Worm (Caenorhabditis elegans): ENCODE measurements around the gene npr-6.

npr-6 gene

ce11 chrX:10297410-10297809 lies 11.9 kb upstream of the npr-6 start:
- no peak for TF ChIP-seq ceh-19 (GFP tag; optimal IDR thresholded peaks at IDR 0.05)
- no peak for TF ChIP-seq ttx-3 (tag; optimal IDR thresholded peaks at IDR 0.05)
- no peak for TF ChIP-seq ceh-31 (tag; optimal IDR thresholded peaks at IDR 0.05)
- TF ChIP-seq pqm-1 (tag; optimal IDR thresholded peaks at IDR 0.05): no peak
- no peak for TF ChIP-seq sox-4 (tag; optimal IDR thresholded peaks at IDR 0.05)
- no peak for TF ChIP-seq elt-4 (tag; optimal IDR thresholded peaks at IDR 0.05)
- TF ChIP-seq F13H6.1 (tag; optimal IDR thresholded peaks at IDR 0.05): no peak
- TF ChIP-seq lin-11 (tag; optimal IDR thresholded peaks at IDR 0.05): no peak
- no peak for TF ChIP-seq pax-1 (tag; optimal IDR thresholded peaks at IDR 0.05)
- no peak for TF ChIP-seq npax-4 (tag; optimal IDR thresholded peaks at IDR 0.05)
- no peak for TF ChIP-seq pat-9 (tag; optimal IDR thresholded peaks at IDR 0.05)
- no peak for TF ChIP-seq pros-1 (tag; optimal IDR thresholded peaks at IDR 0.05)
- TF ChIP-seq C08G9.2 (tag; optimal IDR thresholded peaks at IDR 0.05): no peak
- no peak for TF ChIP-seq ceh-14 (tag; optimal IDR thresholded peaks at IDR 0.05)
- no peak for TF ChIP-seq ceh-34 (tag; optimal IDR thresholded peaks at IDR 0.05)
- no peak for TF ChIP-seq odd-2 (tag; optimal IDR thresholded peaks at IDR 0.05)
- TF ChIP-seq fkh-6 (tag; optimal IDR thresholded peaks at IDR 0.05): no peak

- TF ChIP-seq fkh-10 (GFP tag; optimal IDR thresholded peaks at IDR 0.05) (no peak), ceh-45 (GFP tag; IDR thresholded peaks at IDR 0.05) (no peak), odd-2 (tag; optimal IDR thresholded peaks at IDR 0.05) (no peak)
These were observed 6.2 kb downstream of the npr-6 start, which contains the start of gene slc-9B.1 for ce11 chrX:10279299-10279698. Gene slc-9B.1 (plus strand): TSS chrX:10279599.

- TF ChIP-seq madf-2 (tag; optimal IDR thresholded peaks at IDR 0.05): no peak
- TF ChIP-seq ceh-22 (tag; optimal IDR thresholded peaks at IDR 0.05): no peak
- TF ChIP-seq fkh-6 (tag; optimal IDR thresholded peaks at IDR 0.05): no peak
- TF ChIP-seq zip-5 (tag; optimal IDR thresholded peaks at IDR 0.05): no peak
- TF ChIP-seq hlh-15 (tag; optimal IDR thresholded peaks at IDR 0.05): no peak
- no peak for TF ChIP-seq ceh-14 (tag; optimal IDR thresholded peaks at IDR 0.05)
- no peak for TF ChIP-seq nfya-1 (tag; optimal IDR thresholded peaks at IDR 0.05)
- TF ChIP-seq pha-2 (tag; optimal IDR thresholded peaks at IDR 0.05): no peak
- no peak for TF ChIP-seq lim-6 (tag; optimal IDR thresholded peaks at IDR 0.05)
- no peak for TF ChIP-seq tbx-2 (tag; optimal IDR thresholded peaks at IDR 0.05)
- TF ChIP-seq K02D7.2 (tag; optimal IDR thresholded peaks at IDR 0.05): no peak
- TF ChIP-seq rnt-1 (tag; optimal IDR thresholded peaks at IDR 0.05): no peak
These were observed 8.4 kb downstream of the npr-6 start for ce11 chrX:10277118-10277517.

ce11 chrX:10274470-10274869 lies 11.1 kb downstream of the npr-6 start:
- TF ChIP-seq unc-3 (GFP tag; conservative IDR thresholded peaks at IDR 0.05): no peak
- TF ChIP-seq unc-3 (tag; optimal IDR thresholded peaks at IDR 0.05): no peak
- no peak for TF ChIP-seq ceh-24 (tag; optimal IDR thresholded peaks at IDR 0.05)
- TF ChIP-seq sox-2 (GFP tag; IDR thresholded peaks at IDR 0.05): no peak
- no peak for TF ChIP-seq nhr-11 (tag; optimal IDR thresholded peaks at IDR 0.05)
- TF ChIP-seq sdc-2 (tag; optimal IDR thresholded peaks at IDR 0.05): no peak
- TF ChIP-seq eyg-1 (tag; optimal IDR thresholded peaks at IDR 0.05): no peak
- no peak for TF ChIP-seq unc-86 (tag; optimal IDR thresholded peaks at IDR 0.05)
- TF ChIP-seq rnt-1 (tag; optimal IDR thresholded peaks at IDR 0.05): no peak
- no peak for TF ChIP-seq zip-5 (tag; optimal IDR thresholded peaks at IDR 0.05)
- TF ChIP-seq pros-1 (tag; optimal IDR thresholded peaks at IDR 0.05): no peak

- TF ChIP-seq ceh-14 (tag; optimal IDR thresholded peaks at IDR 0.05) (no peak), ceh-30 (tag; optimal IDR thresholded peaks at IDR 0.05) (no peak), ceh-18 (tag; optimal IDR thresholded peaks at IDR 0.05) (no peak), ceh-22 (tag; optimal IDR thresholded peaks at IDR 0.05) (no peak), C38D4.7 (GFP tag; optimal IDR thresholded peaks at IDR 0.05) (no peak), pqm-1 (tag; optimal IDR thresholded peaks at IDR 0.05) (no peak), fkh-6 (tag; optimal IDR thresholded peaks at IDR 0.05) (no peak), nhr-11 (tag; optimal IDR thresholded peaks at IDR 0.05) (no peak), zip-5 (tag; optimal IDR thresholded peaks at IDR 0.05) (no peak), ceh-34 (tag; optimal IDR thresholded peaks at IDR 0.05) (no peak), ceh-2 (tag; optimal IDR thresholded peaks at IDR 0.05) (no peak), tbx-7 (tag; optimal IDR thresholded peaks at IDR 0.05) (no peak), F13H6.1 (tag; optimal IDR thresholded peaks at IDR 0.05) (no peak), dmd-4 (tag; optimal IDR thresholded peaks at IDR 0.05; ENCODE audit: borderline replicate concordance) (no peak), sox-2 (GFP tag; IDR thresholded peaks at IDR 0.05) (no peak), Y22D7AL.16 (tag; optimal IDR thresholded peaks at IDR 0.05) (no peak)
These were observed 12.1 kb downstream of the npr-6 start, which contains the start of gene F41E7.2 for ce11 chrX:10273392-10273791. Gene F41E7.2 (plus strand): TSS chrX:10273692.

All from whole organism, late embryonic.